Fruit fly (Drosophila melanogaster) whole organism, embryonic: ENCODE data around the gene CG34348.

ENCODE experiments used
- Bteb2 ChIP-seq: fragments of 200-800 bp; sonication (Bioruptor generic); optimal IDR thresholded peaks from 2 replicates; lab custom pipeline; 2016; ENCODE audit warnings: missing biosample characterization, missing genetic modification characterization
- CG10366 ChIP-seq: fragments of 200-800 bp; sonication (Bioruptor generic); IDR thresholded peaks from 2 replicates; pipeline ENCODE4 v1.3.6; 2022; ENCODE audit warnings: missing biosample characterization, missing genetic modification characterization
- CG11398 ChIP-seq: fragments of 200-800 bp; sonication (Bioruptor generic); optimal IDR thresholded peaks from 2 replicates; lab custom pipeline; 2016; ENCODE audit warnings: missing biosample characterization, missing genetic modification characterization
- CG12071 ChIP-seq: fragments of 200-800 bp; sonication (Bioruptor generic); optimal IDR thresholded peaks from 3 replicates; lab custom pipeline; 2018; ENCODE audit warnings: missing biosample characterization, mild to moderate bottlenecking, missing genetic modification characterization
- CG12104 ChIP-seq: fragments of 200-800 bp; sonication (Bioruptor generic); optimal IDR thresholded peaks from 3 replicates; lab custom pipeline; 2016; ENCODE audit warnings: missing biosample characterization, missing genetic modification characterization
- CG15073 ChIP-seq: fragments of 200-800 bp; sonication (Bioruptor generic); optimal IDR thresholded peaks from 2 replicates; lab custom pipeline; 2016; ENCODE audit warnings: missing biosample characterization, missing genetic modification characterization
- CG2120 ChIP-seq: fragments of 200-800 bp; sonication (Bioruptor generic); optimal IDR thresholded peaks from 3 replicates; lab custom pipeline; 2016; ENCODE audit warnings: missing biosample characterization, missing genetic modification characterization
- CG31441 ChIP-seq: fragments of 200-800 bp; sonication (Bioruptor generic); IDR thresholded peaks from 2 replicates; pipeline ENCODE4 v1.3.6; 2022; ENCODE audit warnings: missing biosample characterization, missing genetic modification characterization
- CG32532 ChIP-seq: fragments of 200-800 bp; sonication (Bioruptor generic); IDR thresholded peaks from 2 replicates; pipeline ENCODE4 v1.3.6; 2022; ENCODE audit warnings: missing biosample characterization, missing genetic modification characterization
- CG32767 ChIP-seq: fragments of 200-800 bp; sonication (Bioruptor generic); IDR thresholded peaks from 2 replicates; pipeline ENCODE4 v1.3.6; 2022; ENCODE audit warnings: missing biosample characterization, missing genetic modification characterization
- CG5180 ChIP-seq: fragments of 200-800 bp; sonication (Bioruptor generic); optimal IDR thresholded peaks from 3 replicates; lab custom pipeline; 2017; ENCODE audit warnings: missing biosample characterization, missing genetic modification characterization, mild to moderate bottlenecking, moderate library complexity, missing genetic modification reagents
- CG6254 ChIP-seq: fragments of 200-800 bp; sonication (Bioruptor generic); optimal IDR thresholded peaks from 3 replicates; lab custom pipeline; 2017; ENCODE audit warnings: mild to moderate bottlenecking, missing biosample characterization, missing genetic modification reagents, missing genetic modification characterization
- CG6813 ChIP-seq: fragments of 200-800 bp; sonication (Bioruptor generic); optimal IDR thresholded peaks from 2 replicates; lab custom pipeline; 2017; ENCODE audit warnings: missing biosample characterization, missing genetic modification characterization, mild to moderate bottlenecking, moderate library complexity, missing genetic modification reagents
- CG7556 ChIP-seq: fragments of 200-800 bp; sonication (Bioruptor generic); optimal IDR thresholded peaks from 2 replicates; lab custom pipeline; 2017; ENCODE audit warnings: missing biosample characterization, mild to moderate bottlenecking, missing genetic modification characterization
- CG9215 ChIP-seq: fragments of 200-800 bp; sonication (Bioruptor generic); IDR thresholded peaks from 2 replicates; pipeline ENCODE4 v1.3.6; 2022; ENCODE audit warnings: missing biosample characterization, missing genetic modification characterization
- CG9437 ChIP-seq: fragments of 200-800 bp; sonication (Bioruptor generic); optimal IDR thresholded peaks from 2 replicates; lab custom pipeline; 2018; ENCODE audit warnings: missing biosample characterization, mild to moderate bottlenecking, missing genetic modification characterization
- Chrac-16 ChIP-seq: fragments of 200-800 bp; sonication (Bioruptor generic); optimal IDR thresholded peaks from 3 replicates; lab custom pipeline; 2016; ENCODE audit warnings: missing biosample characterization, missing genetic modification characterization
- CkIIα-i1 ChIP-seq: fragments of 200-800 bp; sonication (Bioruptor generic); IDR thresholded peaks from 2 replicates; pipeline ENCODE4 v1.3.6; 2022; ENCODE audit warnings: missing biosample characterization, missing genetic modification characterization
- Dfd ChIP-seq, 2 experiments: fragments of >200 bp; optimal IDR thresholded peaks; 2 replicates each; lab custom pipeline; 2017; ENCODE audit warnings: missing biosample characterization in 2 of 2, missing genetic modification characterization in 2 of 2
- Dll ChIP-seq: fragments of 200-800 bp; sonication (Bioruptor generic); IDR thresholded peaks from 4 replicates; pipeline ENCODE4 v1.3.6; 2022; ENCODE audit warnings: missing biosample characterization, missing genetic modification characterization; ENCODE audit not compliant: partially characterized antibody
- Gug ChIP-seq: fragments of 200-800 bp; sonication (Bioruptor generic); IDR thresholded peaks from 4 replicates; pipeline ENCODE4 v1.3.6; 2022; ENCODE audit warnings: missing biosample characterization, missing genetic modification characterization
- HmgZ ChIP-seq: fragments of 200-800 bp; sonication (Bioruptor generic); optimal IDR thresholded peaks from 2 replicates; lab custom pipeline; 2018; ENCODE audit warnings: missing biosample characterization, mild to moderate bottlenecking, missing genetic modification characterization
- Hr78 ChIP-seq, 2 experiments: fragments of 200-800 bp in 1 of 2; fragments of >200 bp in 1 of 2; sonication (Bioruptor generic) in 1 of 2; optimal IDR thresholded peaks; 2 replicates each; lab custom pipeline; 2017 to 2019; ENCODE audit warnings: missing biosample characterization in 2 of 2, missing genetic modification characterization in 2 of 2, mild to moderate bottlenecking in 1 of 2, moderate library complexity in 1 of 2
- Mrtf ChIP-seq: fragments of 200-800 bp; sonication (Bioruptor generic); IDR thresholded peaks from 3 replicates; pipeline ENCODE4 v1.3.6; 2022; ENCODE audit warnings: missing biosample characterization, missing genetic modification characterization
- Myb ChIP-seq: fragments of 200-800 bp; sonication (Bioruptor generic); optimal IDR thresholded peaks from 2 replicates; lab custom pipeline; 2016; ENCODE audit warnings: missing biosample characterization, missing genetic modification characterization
- Oaz ChIP-seq: fragments of 200-800 bp; sonication (Bioruptor generic); IDR thresholded peaks from 2 replicates; pipeline ENCODE4 v1.3.6; 2022; ENCODE audit warnings: missing biosample characterization, missing genetic modification characterization
- Rfx ChIP-seq: fragments of 200-800 bp; sonication (Bioruptor generic); IDR thresholded peaks from 2 replicates; pipeline ENCODE4 v1.3.6; 2022; ENCODE audit warnings: missing biosample characterization, missing genetic modification characterization
- Scr ChIP-seq: fragments of 200-800 bp; sonication (Bioruptor generic); IDR thresholded peaks from 2 replicates; pipeline ENCODE4 v1.3.6; 2022; ENCODE audit warnings: missing biosample characterization, missing genetic modification characterization; ENCODE audit not compliant: partially characterized antibody
- Taf1 ChIP-seq: fragments of 200-800 bp; sonication (Bioruptor generic); IDR thresholded peaks from 2 replicates; pipeline ENCODE4 v1.3.6; 2022; ENCODE audit warnings: missing biosample characterization, missing genetic modification characterization
- YL-1 ChIP-seq: fragments of 200-800 bp; sonication (Bioruptor generic); optimal IDR thresholded peaks from 3 replicates; lab custom pipeline; 2017; ENCODE audit warnings: missing biosample characterization, mild to moderate bottlenecking, missing genetic modification characterization
- ab ChIP-seq: fragments of 200-800 bp; sonication (Bioruptor generic); optimal IDR thresholded peaks from 2 replicates; lab custom pipeline; 2016; ENCODE audit warnings: missing biosample characterization, missing genetic modification characterization
- dati ChIP-seq: fragments of 200-800 bp; sonication (Bioruptor generic); IDR thresholded peaks from 2 replicates; pipeline ENCODE4 v1.3.6; 2022; ENCODE audit warnings: missing biosample characterization, missing genetic modification characterization
- exex ChIP-seq: fragments of 200-800 bp; sonication (Bioruptor generic); optimal IDR thresholded peaks from 4 replicates; lab custom pipeline; 2018; ENCODE audit warnings: missing biosample characterization, mild to moderate bottlenecking, missing genetic modification characterization, moderate library complexity
- eyg ChIP-seq: fragments of 200-800 bp; sonication (Bioruptor generic); optimal IDR thresholded peaks from 3 replicates; lab custom pipeline; 2016; ENCODE audit warnings: missing biosample characterization, missing genetic modification characterization
- fd64A ChIP-seq: fragments of 200-800 bp; sonication (Bioruptor generic); optimal IDR thresholded peaks from 3 replicates; lab custom pipeline; 2018; ENCODE audit warnings: missing biosample characterization, mild to moderate bottlenecking, missing genetic modification characterization
- grau ChIP-seq: fragments of 200-800 bp; optimal IDR thresholded peaks from 3 replicates; lab custom pipeline; 2019; ENCODE audit warnings: missing biosample characterization, mild to moderate bottlenecking, missing genetic modification characterization, moderate library complexity
- jing ChIP-seq: fragments of 200-800 bp; sonication (Bioruptor generic); optimal IDR thresholded peaks from 2 replicates; lab custom pipeline; 2018; ENCODE audit warnings: missing biosample characterization, mild to moderate bottlenecking, missing genetic modification characterization
- kah ChIP-seq: fragments of 200-800 bp; sonication (Bioruptor generic); optimal IDR thresholded peaks from 2 replicates; lab custom pipeline; 2018; ENCODE audit warnings: missing biosample characterization, mild to moderate bottlenecking, missing genetic modification characterization
- lola ChIP-seq, 3 experiments: fragments of >200 bp in 2 of 3; fragments of 200-800 bp in 1 of 3; sonication (Bioruptor generic) in 1 of 3; optimal IDR thresholded peaks; 2 replicates each; lab custom pipeline; 2017 to 2019; ENCODE audit warnings: missing biosample characterization in 3 of 3, missing genetic modification characterization in 3 of 3, mild to moderate bottlenecking in 1 of 3, moderate library complexity in 1 of 3
- nau ChIP-seq: fragments of 200-800 bp; sonication (Bioruptor generic); optimal IDR thresholded peaks from 3 replicates; lab custom pipeline; 2017; ENCODE audit warnings: missing biosample characterization, mild to moderate bottlenecking, missing genetic modification characterization, missing genetic modification reagents
- odd ChIP-seq: fragments of 200-800 bp; sonication (Bioruptor generic); optimal IDR thresholded peaks from 2 replicates; lab custom pipeline; 2017; ENCODE audit warnings: missing biosample characterization, mild to moderate bottlenecking, missing genetic modification characterization
- pan ChIP-seq, 4 experiments: fragments of >200 bp in 3 of 4; fragments of 200-800 bp in 1 of 4; sonication (Bioruptor generic) in 1 of 4; optimal IDR thresholded peaks in 3 of 4; IDR thresholded peaks in 1 of 4; 2 replicates each; pipeline versions ENCODE4 v1.3.6 to Lab custom; 2017 to 2022; ENCODE audit warnings: missing biosample characterization in 2 of 4, missing genetic modification characterization in 2 of 4, mixed read lengths in 1 of 4
- pho ChIP-seq: fragments of 200-800 bp; sonication (Bioruptor generic); optimal IDR thresholded peaks from 2 replicates; lab custom pipeline; 2016; ENCODE audit warnings: missing biosample characterization, missing genetic modification characterization
- prd ChIP-seq, 3 experiments: fragments of >200 bp in 2 of 3; fragments of 200-800 bp in 1 of 3; sonication (Bioruptor generic) in 1 of 3; optimal IDR thresholded peaks in 2 of 3; IDR thresholded peaks in 1 of 3; 2 replicates in 2 of 3; 3 replicates in 1 of 3; pipeline versions ENCODE4 v1.3.6 to Lab custom; 2017 to 2022; ENCODE audit warnings: missing biosample characterization in 1 of 3, missing genetic modification characterization in 1 of 3
- psq ChIP-seq: fragments of 200-800 bp; sonication (Bioruptor generic); optimal IDR thresholded peaks from 2 replicates; lab custom pipeline; 2017; ENCODE audit warnings: missing biosample characterization, missing genetic modification characterization
- ro ChIP-seq: fragments of 200-800 bp; sonication (Bioruptor generic); IDR thresholded peaks from 2 replicates; pipeline ENCODE4 v1.3.6; 2022; ENCODE audit warnings: missing biosample characterization, missing genetic modification characterization
- stc ChIP-seq: fragments of 200-800 bp; sonication (Bioruptor generic); IDR thresholded peaks from 2 replicates; pipeline ENCODE4 v1.3.6; 2022; ENCODE audit warnings: missing biosample characterization, missing genetic modification characterization
- tio ChIP-seq: fragments of 200-800 bp; sonication (Bioruptor generic); optimal IDR thresholded peaks from 2 replicates; lab custom pipeline; 2017; ENCODE audit warnings: missing biosample characterization, missing genetic modification characterization, inconsistent platforms
- unc-4 ChIP-seq: fragments of 200-800 bp; sonication (Bioruptor generic); IDR thresholded peaks from 2 replicates; pipeline ENCODE4 v1.3.6; 2022; ENCODE audit warnings: missing biosample characterization, missing genetic modification characterization; ENCODE audit not compliant: partially characterized antibody
- wek ChIP-seq: fragments of 200-800 bp; sonication (Bioruptor generic); optimal IDR thresholded peaks from 3 replicates; lab custom pipeline; 2018; ENCODE audit warnings: missing biosample characterization, mild to moderate bottlenecking, missing genetic modification characterization, moderate library complexity

Gene CG34348

dm6 chrX:11348829-11349228 is 9.2 kb downstream of the CG34348 start, which contains the start of gene CG1738 (continued):
- TF ChIP-seq unc-4 (GFP tag; lab: Robert Waterston, UW) (no peak), Dll (GFP tag; lab: Robert Waterston, UW) (no peak), psq (GFP tag; lab: Kevin White, UChicago) (no peak), CG6254 (GFP tag; lab: Kevin White, UChicago) (no peak), Oaz (no peak), CG2120 (GFP tag; lab: Kevin White, UChicago) (peak; percentile 36), exex (tag; lab: Kevin White, UChicago) (no peak), CG7556 (GFP tag; lab: Kevin White, UChicago) (no peak), CG5180 (GFP tag; lab: Kevin White, UChicago) (no peak), pan (optimal IDR thresholded peaks at IDR 0.05; lab: Kevin White, UChicago) (no peak), pan (GFP tag; optimal IDR thresholded peaks at IDR 0.05 in 1 of 2, IDR thresholded peaks at IDR 0.05 in 1 of 2) (no peak), Mrtf (GFP tag; lab: Robert Waterston, UW) (no peak), Taf1 (GFP tag; lab: Robert Waterston, UW) (no peak), pho (GFP tag; lab: Kevin White, UChicago) (no peak), CG11398 (no peak), grau (tag; lab: Kevin White, UChicago) (peak; percentile 31), Bteb2 (GFP tag; lab: Kevin White, UChicago) (no peak), CG31441 (GFP tag; lab: Robert Waterston, UW) (0 out of 2 replicates have a peak, but pooled peaks have one; percentile 22), ro (no peak), CG9215 (GFP tag; lab: Robert Waterston, UW) (no peak), CG10366 (GFP tag; lab: Robert Waterston, UW) (no peak), Dfd (GFP tag; optimal IDR thresholded peaks at IDR 0.05; lab: Kevin White, UChicago) (no peak), CG12071 (GFP tag; lab: Kevin White, UChicago) (no peak), Rfx (GFP tag; lab: Robert Waterston, UW) (peak; percentile 56), Myb (GFP tag; lab: Kevin White, UChicago) (no peak), odd (GFP tag; lab: Kevin White, UChicago) (no peak), Scr (GFP tag; lab: Robert Waterston, UW) (no peak), dati (no peak), CG32532 (GFP tag; lab: Robert Waterston, UW) (no peak), nau (no peak), jing (no peak), HmgZ (tag; lab: Kevin White, UChicago) (no peak), CkIIα-i1 (no peak), kah (GFP tag; lab: Kevin White, UChicago) (no peak), wek (no peak), Gug (no peak; the same call in 3 of the 4 replicates), Hr78 (GFP tag; optimal IDR thresholded peaks at IDR 0.05; lab: Kevin White, UChicago) (no peak), stc (GFP tag; lab: Robert Waterston, UW) (no peak), YL-1 (GFP tag; lab: Kevin White, UChicago) (no peak), Chrac-16 (no peak), CG6813 (GFP tag; lab: Kevin White, UChicago) (no peak), eyg (GFP tag; lab: Kevin White, UChicago) (no peak), prd (optimal IDR thresholded peaks at IDR 0.05; lab: Kevin White, UChicago) (no peak), prd (GFP tag; IDR thresholded peaks at IDR 0.05; lab: Robert Waterston, UW) (no peak), CG9437 (GFP tag; lab: Kevin White, UChicago) (no peak), ab (GFP tag; lab: Kevin White, UChicago) (no peak), CG12104 (GFP tag; lab: Kevin White, UChicago) (no peak), fd64A (no peak), CG32767 (GFP tag; lab: Robert Waterston, UW) (no peak), CG15073 (GFP tag; lab: Kevin White, UChicago) (no peak), lola (GFP tag; optimal IDR thresholded peaks at IDR 0.05; lab: Kevin White, UChicago) (no peak), tio (GFP tag; lab: Kevin White, UChicago) (no peak)
